Worm (Caenorhabditis elegans) whole organism, mixed stage, embryonic: ENCODE results near the gene nas-6.

Source experiments
- ceh-39 ChIP-seq: fragments of 150-350 bp; optimal IDR thresholded peaks from 2 replicates; lab custom pipeline; 2014; ENCODE audit warnings: missing biosample characterization, missing genetic modification characterization
- ces-1 ChIP-seq: fragments of 150-350 bp; optimal IDR thresholded peaks from 2 replicates; lab custom pipeline; 2014; ENCODE audit warnings: missing biosample characterization, missing genetic modification reagents, missing genetic modification characterization
- elt-1 ChIP-seq: sonication (generic microtip); optimal IDR thresholded peaks from 2 replicates; lab custom pipeline; 2017; ENCODE audit warnings: missing genetic modification characterization, mild to moderate bottlenecking, missing compliant biosample characterization, antibody characterized with exemption, moderate library complexity, borderline replicate concordance; ENCODE audit not compliant: insufficient read depth
- elt-3 ChIP-seq: fragments of 150-350 bp; optimal IDR thresholded peaks from 2 replicates; lab custom pipeline; 2014; ENCODE audit warnings: missing biosample characterization, missing genetic modification characterization
- nhr-12 ChIP-seq: fragments of 150-350 bp; optimal IDR thresholded peaks from 2 replicates; lab custom pipeline; 2014; ENCODE audit warnings: missing biosample characterization, missing genetic modification characterization
- nhr-2 ChIP-seq: fragments of 150-350 bp; optimal IDR thresholded peaks from 2 replicates; lab custom pipeline; 2014; ENCODE audit warnings: missing biosample characterization, missing genetic modification characterization
- nhr-237 ChIP-seq: fragments of 150-350 bp; optimal IDR thresholded peaks from 2 replicates; lab custom pipeline; 2014; ENCODE audit warnings: missing biosample characterization, missing genetic modification characterization
- nhr-28 ChIP-seq: fragments of 150-350 bp; optimal IDR thresholded peaks from 2 replicates; lab custom pipeline; 2014; ENCODE audit warnings: missing biosample characterization, missing genetic modification characterization
- snpc-4 ChIP-seq: fragments of 150-350 bp; optimal IDR thresholded peaks from 2 replicates; lab custom pipeline; 2014; ENCODE audit warnings: missing biosample characterization, missing genetic modification characterization
- sptf-1 ChIP-seq: sonication (generic microtip); optimal IDR thresholded peaks from 2 replicates; lab custom pipeline; 2017; ENCODE audit warnings: mild to moderate bottlenecking, missing genetic modification characterization, moderate library complexity, missing compliant biosample characterization
- unc-62 ChIP-seq: fragments of 150-350 bp; optimal IDR thresholded peaks from 2 replicates; lab custom pipeline; 2014; ENCODE audit warnings: missing biosample characterization, missing genetic modification reagents, missing genetic modification characterization

DNA sequence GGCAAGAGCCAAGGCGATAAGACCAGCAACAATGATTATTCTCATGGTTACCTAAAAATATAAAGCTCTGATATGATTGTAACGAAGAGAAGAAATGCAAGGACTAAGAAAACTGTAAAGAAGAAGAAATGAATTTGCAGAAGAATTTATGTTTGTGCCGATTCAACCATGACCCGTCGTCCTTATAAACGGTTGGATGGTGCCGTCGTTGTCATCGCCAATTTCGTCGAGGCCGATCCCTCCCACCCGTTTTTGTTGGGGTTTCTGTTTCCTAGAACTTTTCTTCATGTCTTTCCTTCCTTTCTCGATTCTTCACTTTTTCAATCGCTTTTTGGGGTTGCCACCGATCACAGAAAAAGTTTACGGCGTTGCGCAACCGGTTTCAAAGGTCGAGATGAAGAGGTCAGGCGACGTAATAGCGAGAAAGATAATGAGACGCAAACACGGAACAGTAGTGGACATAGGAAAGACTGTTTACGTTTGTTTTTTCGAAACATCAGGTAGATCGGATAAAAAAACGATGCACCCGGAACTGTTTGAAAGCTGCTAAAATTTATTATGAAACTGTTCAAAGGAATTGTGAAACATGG is 18.6 kb downstream of the nas-6 start, which contains the start of gene epic-1:
- TF ChIP-seq elt-3 (tag; lab: Kevin White, UChicago) (no peak), nhr-28 (no peak), nhr-2 (tag; lab: Kevin White, UChicago) (no peak), ces-1 (GFP tag; lab: Kevin White, UChicago) (no peak), ceh-39 (tag; lab: Kevin White, UChicago) (no peak), nhr-12 (tag; lab: Kevin White, UChicago) (no peak), snpc-4 (no peak), elt-1 (tag; lab: Kevin White, UChicago) (no peak), nhr-237 (tag; lab: Kevin White, UChicago) (no peak), sptf-1 (tag; lab: Kevin White, UChicago) (no peak), unc-62 (GFP tag; lab: Kevin White, UChicago) (no peak)
